Worm (Caenorhabditis elegans) whole organism, late embryonic: ENCODE measurements around the gene sox-2.

Experiments used
- K02D7.2 ChIP-seq: sonication (generic microtip); optimal IDR thresholded peaks from 2 replicates; lab custom pipeline; 2017; ENCODE audit warnings: mild to moderate bottlenecking, missing genetic modification characterization, missing compliant biosample characterization
- ama-1 ChIP-seq: fragments of 150-350 bp; optimal IDR thresholded peaks from 2 replicates; lab custom pipeline; 2014
- ceh-9 ChIP-seq: sonication (generic microtip); optimal IDR thresholded peaks from 2 replicates; lab custom pipeline; 2016; ENCODE audit warnings: mild to moderate bottlenecking, missing genetic modification characterization, inconsistent platforms, missing compliant biosample characterization
- fkh-10 ChIP-seq: fragments of 150-350 bp; optimal IDR thresholded peaks from 2 replicates; lab custom pipeline; 2014; ENCODE audit warnings: missing biosample characterization, missing genetic modification reagents, missing genetic modification characterization
- fkh-6 ChIP-seq: sonication (generic microtip); optimal IDR thresholded peaks from 2 replicates; lab custom pipeline; 2016; ENCODE audit warnings: missing genetic modification characterization, missing compliant biosample characterization
- mec-3 ChIP-seq: sonication (generic microtip); optimal IDR thresholded peaks from 2 replicates; lab custom pipeline; 2016; ENCODE audit warnings: borderline replicate concordance, missing genetic modification characterization, missing compliant biosample characterization

DNA sequence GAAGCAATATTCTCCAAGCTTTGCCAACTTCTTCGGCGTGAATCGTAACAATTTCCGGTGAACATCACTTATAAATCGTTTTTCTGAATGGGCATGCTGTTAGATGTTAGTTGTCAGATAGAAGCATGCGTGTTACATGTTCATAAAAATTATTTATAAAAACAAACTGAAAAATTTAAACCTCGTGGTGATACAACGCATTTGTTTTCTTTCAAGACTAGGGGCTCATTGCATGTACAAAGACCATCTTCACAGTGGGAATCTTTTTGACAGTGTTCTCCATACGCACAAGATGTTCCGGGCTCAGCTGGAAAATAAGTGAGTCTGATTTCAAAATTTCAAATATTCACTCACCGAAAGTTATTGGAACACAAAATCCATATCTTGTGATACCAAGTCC is 49.2 kb upstream of the sox-2 start:
- no peak for TF ChIP-seq fkh-10 (GFP tag; lab: Kevin White, UChicago)
- TF ChIP-seq K02D7.2 (tag; lab: Kevin White, UChicago), result no peak
- TF ChIP-seq fkh-6, result no peak
- no peak for TF ChIP-seq ama-1 (lab: Kevin White, UChicago)
- TF ChIP-seq ceh-9 (tag; lab: Kevin White, UChicago), result no peak
- TF ChIP-seq mec-3 (tag; lab: Kevin White, UChicago), result no peak
